Fruit fly (Drosophila melanogaster) Kc167 (cell line): ENCODE measurements around the gene Or24a.

ENCODE experiments used
- Myc ChIP-seq: fragments of >200 bp; optimal IDR thresholded peaks from 2 replicates; lab custom pipeline; 2017; ENCODE audit warnings: missing external identifiers
- Sin3A ChIP-seq: fragments of >200 bp; optimal IDR thresholded peaks from 2 replicates; lab custom pipeline; 2018; ENCODE audit warnings: missing external identifiers
- h ChIP-seq: fragments of >200 bp; optimal IDR thresholded peaks from 3 replicates; lab custom pipeline; 2018; ENCODE audit warnings: missing external identifiers
- insv ChIP-seq: fragments of >200 bp; optimal IDR thresholded peaks from 3 replicates; lab custom pipeline; 2018; ENCODE audit warnings: missing external identifiers
- ttk ChIP-seq: sonication (Bioruptor generic); optimal IDR thresholded peaks from 2 replicates; lab custom pipeline; 2017; ENCODE audit warnings: missing external identifiers

- TF ChIP-seq Myc (lab: Kevin White, UChicago), result no peak
- no peak for TF ChIP-seq Sin3A (lab: Kevin White, UChicago)
- no peak for TF ChIP-seq ttk
- no peak for TF ChIP-seq h
- TF ChIP-seq insv (lab: Kevin White, UChicago), result no peak
Measured at dm6 chr2L:4146317-4146716, 19.6 kb downstream of the Or24a start.
